Fruit fly (Drosophila melanogaster) whole organism, embryonic: ENCODE results near the gene CG10383.

ENCODE experiments used
- Adf1 ChIP-seq: fragments of 200-800 bp; sonication (Bioruptor generic); IDR thresholded peaks from 2 replicates; pipeline ENCODE4 v1.3.6; 2022; ENCODE audit warnings: missing biosample characterization, missing genetic modification characterization
- Bteb2 ChIP-seq: fragments of 200-800 bp; sonication (Bioruptor generic); optimal IDR thresholded peaks from 2 replicates; lab custom pipeline; 2016; ENCODE audit warnings: missing biosample characterization, missing genetic modification characterization
- CG10274 ChIP-seq: fragments of 200-800 bp; sonication (Bioruptor generic); optimal IDR thresholded peaks from 3 replicates; lab custom pipeline; 2017; ENCODE audit warnings: missing biosample characterization, mild to moderate bottlenecking, missing genetic modification characterization
- CG13775 ChIP-seq: fragments of 200-800 bp; sonication (Bioruptor generic); optimal IDR thresholded peaks from 3 replicates; lab custom pipeline; 2017; ENCODE audit warnings: missing biosample characterization, mild to moderate bottlenecking, missing genetic modification characterization
- CG14441 ChIP-seq: fragments of 200-800 bp; sonication (Bioruptor generic); IDR thresholded peaks from 2 replicates; pipeline ENCODE4 v1.3.6; 2022; ENCODE audit warnings: missing biosample characterization, missing genetic modification characterization
- CG17802 ChIP-seq: fragments of 200-800 bp; sonication (Bioruptor generic); optimal IDR thresholded peaks from 2 replicates; lab custom pipeline; 2018; ENCODE audit warnings: missing biosample characterization, mild to moderate bottlenecking, missing genetic modification characterization, moderate library complexity
- CG4424 ChIP-seq: fragments of 200-800 bp; sonication (Bioruptor generic); optimal IDR thresholded peaks from 3 replicates; lab custom pipeline; 2016; ENCODE audit warnings: missing biosample characterization, missing genetic modification characterization
- CG4707 ChIP-seq: fragments of 200-800 bp; sonication (Bioruptor generic); optimal IDR thresholded peaks from 2 replicates; lab custom pipeline; 2018; ENCODE audit warnings: missing biosample characterization, mild to moderate bottlenecking, missing genetic modification characterization, moderate library complexity
- CG7963 ChIP-seq: fragments of 200-800 bp; sonication (Bioruptor generic); IDR thresholded peaks from 3 replicates; pipeline ENCODE4 v1.3.6; 2022; ENCODE audit warnings: missing biosample characterization, missing genetic modification characterization; ENCODE audit not compliant: partially characterized antibody
- CG8924 ChIP-seq: fragments of 200-800 bp; optimal IDR thresholded peaks from 3 replicates; lab custom pipeline; 2019; ENCODE audit warnings: missing biosample characterization, mild to moderate bottlenecking, missing genetic modification characterization, moderate library complexity
- CoRest ChIP-seq: fragments of 200-800 bp; sonication (Bioruptor generic); optimal IDR thresholded peaks from 3 replicates; lab custom pipeline; 2018; ENCODE audit warnings: missing biosample characterization, mild to moderate bottlenecking, missing genetic modification characterization, moderate library complexity
- CrebB ChIP-seq: fragments of 200-800 bp; sonication (Bioruptor generic); optimal IDR thresholded peaks from 3 replicates; lab custom pipeline; 2018; ENCODE audit warnings: missing biosample characterization, mild to moderate bottlenecking, missing genetic modification characterization
- Dad ChIP-seq: fragments of 200-800 bp; sonication (Bioruptor generic); optimal IDR thresholded peaks from 3 replicates; lab custom pipeline; 2016; ENCODE audit warnings: missing biosample characterization, missing genetic modification characterization
- Dbx ChIP-seq: fragments of 200-800 bp; sonication (Bioruptor generic); IDR thresholded peaks from 3 replicates; pipeline ENCODE4 v1.3.6; 2022; ENCODE audit warnings: missing biosample characterization, missing genetic modification characterization
- Deaf1 ChIP-seq: fragments of 200-800 bp; optimal IDR thresholded peaks from 3 replicates; lab custom pipeline; 2019; ENCODE audit warnings: missing biosample characterization, mild to moderate bottlenecking, missing genetic modification characterization, moderate library complexity
- Drgx ChIP-seq: fragments of 200-800 bp; sonication (Bioruptor generic); IDR thresholded peaks from 2 replicates; pipeline ENCODE4 v1.3.6; 2022; ENCODE audit warnings: missing biosample characterization, missing genetic modification characterization
- GATAe ChIP-seq: fragments of 200-800 bp; sonication (Bioruptor generic); conservative IDR thresholded peaks from 2 replicates; pipeline ENCODE4 v1.3.6; 2022; ENCODE audit warnings: missing biosample characterization, missing genetic modification characterization
- HmgD ChIP-seq: fragments of 200-800 bp; sonication (Bioruptor generic); optimal IDR thresholded peaks from 3 replicates; lab custom pipeline; 2016; ENCODE audit warnings: missing biosample characterization, missing genetic modification characterization
- HmgZ ChIP-seq: fragments of 200-800 bp; sonication (Bioruptor generic); optimal IDR thresholded peaks from 2 replicates; lab custom pipeline; 2018; ENCODE audit warnings: missing biosample characterization, mild to moderate bottlenecking, missing genetic modification characterization
- Lhr ChIP-seq: fragments of 200-800 bp; sonication (Bioruptor generic); optimal IDR thresholded peaks from 3 replicates; lab custom pipeline; 2017; ENCODE audit warnings: mild to moderate bottlenecking, missing biosample characterization, missing genetic modification reagents, missing genetic modification characterization
- NC2α ChIP-seq: fragments of 200-800 bp; sonication (Bioruptor generic); optimal IDR thresholded peaks from 2 replicates; lab custom pipeline; 2016; ENCODE audit warnings: missing biosample characterization, missing genetic modification characterization
- Nf-YC ChIP-seq: fragments of 200-800 bp; optimal IDR thresholded peaks from 3 replicates; lab custom pipeline; 2019; ENCODE audit warnings: missing biosample characterization, mild to moderate bottlenecking, missing genetic modification characterization, moderate library complexity
- Oaz ChIP-seq: fragments of 200-800 bp; sonication (Bioruptor generic); IDR thresholded peaks from 2 replicates; pipeline ENCODE4 v1.3.6; 2022; ENCODE audit warnings: missing biosample characterization, missing genetic modification characterization
- Spps ChIP-seq: fragments of 200-800 bp; sonication (Bioruptor generic); optimal IDR thresholded peaks from 2 replicates; lab custom pipeline; 2018; ENCODE audit warnings: missing biosample characterization, mild to moderate bottlenecking, missing genetic modification characterization
- ci ChIP-seq: fragments of 200-800 bp; sonication (Bioruptor generic); IDR thresholded peaks from 3 replicates; pipeline ENCODE4 v1.3.6; 2022; ENCODE audit warnings: missing biosample characterization, missing genetic modification characterization
- fd96Cb ChIP-seq: fragments of 200-800 bp; sonication (Bioruptor generic); optimal IDR thresholded peaks from 2 replicates; lab custom pipeline; 2018; ENCODE audit warnings: missing biosample characterization, mild to moderate bottlenecking, missing genetic modification characterization, moderate library complexity
- grau ChIP-seq: fragments of 200-800 bp; optimal IDR thresholded peaks from 3 replicates; lab custom pipeline; 2019; ENCODE audit warnings: missing biosample characterization, mild to moderate bottlenecking, missing genetic modification characterization, moderate library complexity
- gro ChIP-seq: fragments of 200-800 bp; sonication (Bioruptor generic); optimal IDR thresholded peaks from 2 replicates; lab custom pipeline; 2016; ENCODE audit warnings: missing biosample characterization, missing genetic modification characterization
- ind ChIP-seq: fragments of 200-800 bp; sonication (Bioruptor generic); optimal IDR thresholded peaks from 3 replicates; lab custom pipeline; 2016; ENCODE audit warnings: missing biosample characterization, missing genetic modification characterization
- mirr ChIP-seq: fragments of 200-800 bp; sonication (Bioruptor generic); optimal IDR thresholded peaks from 3 replicates; lab custom pipeline; 2018; ENCODE audit warnings: missing biosample characterization, mild to moderate bottlenecking, missing genetic modification characterization
- mld ChIP-seq: fragments of 200-800 bp; sonication (Bioruptor generic); IDR thresholded peaks from 3 replicates; pipeline ENCODE4 v1.3.6; 2022; ENCODE audit warnings: missing biosample characterization, missing genetic modification characterization; ENCODE audit not compliant: partially characterized antibody
- pho ChIP-seq: fragments of 200-800 bp; sonication (Bioruptor generic); optimal IDR thresholded peaks from 2 replicates; lab custom pipeline; 2016; ENCODE audit warnings: missing biosample characterization, missing genetic modification characterization
- sc ChIP-seq, 3 experiments: fragments of >200 bp in 2 of 3; fragments of 200-800 bp in 1 of 3; sonication (Bioruptor generic) in 1 of 3; optimal IDR thresholded peaks; 2 replicates in 2 of 3; 3 replicates in 1 of 3; lab custom pipeline; 2017; ENCODE audit warnings: mild to moderate bottlenecking in 1 of 3, missing biosample characterization in 1 of 3, missing genetic modification characterization in 1 of 3, missing genetic modification reagents in 1 of 3
- sob ChIP-seq: fragments of 200-800 bp; sonication (Bioruptor generic); IDR thresholded peaks from 2 replicates; pipeline ENCODE4 v1.3.6; 2022; ENCODE audit warnings: missing biosample characterization, missing genetic modification characterization
- sr ChIP-seq: fragments of 200-800 bp; sonication (Bioruptor generic); IDR thresholded peaks from 3 replicates; pipeline ENCODE4 v1.3.6; 2022; ENCODE audit warnings: missing biosample characterization, missing genetic modification characterization
- tll ChIP-seq, 2 experiments: fragments of 200-800 bp in 1 of 2; fragments of >200 bp in 1 of 2; sonication (Bioruptor generic) in 1 of 2; optimal IDR thresholded peaks; 2 replicates each; lab custom pipeline; 2017 to 2019; ENCODE audit warnings: missing biosample characterization in 2 of 2, missing genetic modification characterization in 2 of 2, mild to moderate bottlenecking in 1 of 2, moderate library complexity in 1 of 2
- ttk ChIP-seq: fragments of 200-800 bp; sonication (Bioruptor generic); IDR thresholded peaks from 2 replicates; pipeline ENCODE4 v2.1.2; 2022; ENCODE audit warnings: missing biosample characterization, missing genetic modification characterization
- twi ChIP-seq: fragments of 200-800 bp; optimal IDR thresholded peaks from 2 replicates; lab custom pipeline; 2019; ENCODE audit warnings: missing biosample characterization, mild to moderate bottlenecking, missing genetic modification characterization, moderate library complexity
- tx ChIP-seq: fragments of 200-800 bp; sonication (Bioruptor generic); optimal IDR thresholded peaks from 2 replicates; lab custom pipeline; 2016; ENCODE audit warnings: missing biosample characterization, missing genetic modification characterization

Gene CG10383

DNA sequence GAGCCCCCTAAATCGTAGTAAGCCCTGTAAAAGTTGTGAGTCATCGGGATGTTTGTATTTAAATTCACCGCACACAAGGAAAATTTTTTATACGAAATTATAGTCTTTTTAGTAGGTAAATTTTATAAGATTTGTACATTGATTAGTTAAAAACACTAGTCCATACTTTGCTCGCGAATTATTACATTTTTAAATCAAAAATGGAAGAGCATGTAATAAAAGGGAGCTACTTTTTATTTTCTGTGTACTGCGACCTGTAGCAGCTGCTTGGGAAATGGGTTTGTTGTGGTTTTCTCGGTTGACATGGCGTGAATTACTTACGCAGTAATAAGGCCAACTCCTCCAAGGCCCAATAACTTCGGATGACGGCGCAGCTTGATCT, 687 bp downstream of the CG10383 start (continued):
- no peak for TF ChIP-seq CG17802 (tag; lab: Kevin White, UChicago)
- no peak for TF ChIP-seq Dbx (GFP tag; lab: Robert Waterston, UW)
- TF ChIP-seq Oaz (GFP tag; lab: Robert Waterston, UW): peak; percentile 49; the same call in 1 of the 2 replicates
- TF ChIP-seq Adf1 (GFP tag; lab: Robert Waterston, UW): 0 out of 2 replicates have a peak, but pooled peaks have one; percentile 4
- peak; percentile 24 for TF ChIP-seq CG13775 (GFP tag; lab: Kevin White, UChicago)
- TF ChIP-seq Bteb2 (GFP tag; lab: Kevin White, UChicago): no peak
- TF ChIP-seq GATAe (GFP tag; lab: Robert Waterston, UW): no peak
- no peak for TF ChIP-seq mirr (GFP tag; lab: Kevin White, UChicago)
- no peak for TF ChIP-seq Spps (tag; lab: Kevin White, UChicago)
- TF ChIP-seq HmgD (GFP tag; lab: Kevin White, UChicago): no peak
- no peak for TF ChIP-seq CoRest (tag; lab: Kevin White, UChicago)
- TF ChIP-seq HmgZ: no peak
- TF ChIP-seq NC2α (GFP tag; lab: Kevin White, UChicago): no peak
- TF ChIP-seq ind (GFP tag; lab: Kevin White, UChicago): peak; percentile 22
- peak; percentile 35; the same call in 1 of the 2 replicates for TF ChIP-seq CG14441 (GFP tag; lab: Robert Waterston, UW)
- no peak for TF ChIP-seq tx (GFP tag; lab: Kevin White, UChicago)
- TF ChIP-seq Nf-YC (tag; lab: Kevin White, UChicago): no peak
- TF ChIP-seq sob (GFP tag; lab: Robert Waterston, UW): peak; percentile 35
- TF ChIP-seq fd96Cb (tag; lab: Kevin White, UChicago): no peak
- TF ChIP-seq grau (tag; lab: Kevin White, UChicago): peak; percentile 14
- TF ChIP-seq Deaf1 (tag; lab: Kevin White, UChicago): no peak
- TF ChIP-seq CrebB (tag; lab: Kevin White, UChicago): no peak
- no peak for TF ChIP-seq CG10274
- TF ChIP-seq sc (optimal IDR thresholded peaks at IDR 0.05; lab: Kevin White, UChicago): no peak
- no peak for TF ChIP-seq sc (GFP tag; optimal IDR thresholded peaks at IDR 0.05; lab: Kevin White, UChicago)
- peak; percentile 18; the same call in 1 of the 2 replicates for TF ChIP-seq Drgx (GFP tag; lab: Robert Waterston, UW)
- TF ChIP-seq CG8924 (tag; lab: Kevin White, UChicago): no peak
- no peak for TF ChIP-seq tll (GFP tag; optimal IDR thresholded peaks at IDR 0.05; lab: Kevin White, UChicago)
- TF ChIP-seq Lhr (GFP tag; lab: Kevin White, UChicago): no peak
- no peak for TF ChIP-seq pho
- no peak for TF ChIP-seq sr
- TF ChIP-seq CG4424 (GFP tag; lab: Kevin White, UChicago): no peak
- TF ChIP-seq ci: 0 out of 3 replicates have a peak, but pooled peaks have one; percentile 39
- no peak for TF ChIP-seq gro (GFP tag; lab: Kevin White, UChicago)
- peak; percentile 34; the same call in 1 of the 2 replicates for TF ChIP-seq ttk
- no peak for TF ChIP-seq twi (tag; lab: Kevin White, UChicago)
- no peak for TF ChIP-seq CG7963 (GFP tag; lab: Robert Waterston, UW)
- no peak for TF ChIP-seq mld (GFP tag; lab: Robert Waterston, UW)
- TF ChIP-seq CG4707 (GFP tag; lab: Kevin White, UChicago): no peak
- no peak for TF ChIP-seq Dad (GFP tag; lab: Kevin White, UChicago)
